Worm (Caenorhabditis elegans) whole organism, young adult: ENCODE data around the gene set-5.

ENCODE experiments used
- B0261.1 ChIP-seq: sonication (generic microtip); optimal IDR thresholded peaks from 2 replicates; lab custom pipeline; 2016; ENCODE audit warnings: mild to moderate bottlenecking, missing genetic modification characterization, moderate library complexity, missing compliant biosample characterization
- B0336.3 ChIP-seq: fragments of 200-800 bp; sonication (Bioruptor generic); IDR thresholded peaks from 2 replicates; pipeline ENCODE4 v1.3.6; 2022; ENCODE audit warnings: missing genetic modification characterization, missing compliant biosample characterization
- D2030.7 ChIP-seq: fragments of 200-800 bp; sonication (Bioruptor generic); IDR thresholded peaks from 2 replicates; pipeline ENCODE4 v1.3.6; 2022; ENCODE audit warnings: missing genetic modification reagents, missing genetic modification characterization, missing compliant biosample characterization
- F37B4.10 ChIP-seq: fragments of 200-800 bp; sonication (Bioruptor generic); IDR thresholded peaks from 2 replicates; pipeline ENCODE4 v1.3.6; 2022; ENCODE audit warnings: missing genetic modification characterization, missing compliant biosample characterization
- F39B2.1 ChIP-seq: fragments of 200-800 bp; sonication (Bioruptor generic); IDR thresholded peaks from 2 replicates; pipeline ENCODE4 v1.3.6; 2022; ENCODE audit warnings: missing genetic modification reagents, missing genetic modification characterization, missing compliant biosample characterization
- F52B5.7 ChIP-seq: sonication (generic microtip); optimal IDR thresholded peaks from 2 replicates; lab custom pipeline; 2016; ENCODE audit warnings: mild to moderate bottlenecking, missing genetic modification characterization, missing compliant biosample characterization
- F57A8.1 ChIP-seq: fragments of 200-800 bp; sonication (Bioruptor generic); optimal IDR thresholded peaks from 2 replicates; lab custom pipeline; 2018; ENCODE audit warnings: mild to moderate bottlenecking, missing genetic modification characterization, moderate library complexity, missing compliant biosample characterization
- K11D2.4 ChIP-seq: fragments of 200-800 bp; sonication (Bioruptor generic); IDR thresholded peaks from 2 replicates; pipeline ENCODE4 v1.3.6; 2022; ENCODE audit warnings: missing genetic modification reagents, missing genetic modification characterization, missing compliant biosample characterization
- T07F8.4 ChIP-seq: sonication (generic microtip); optimal IDR thresholded peaks from 2 replicates; lab custom pipeline; 2016; ENCODE audit warnings: mild to moderate bottlenecking, missing genetic modification characterization, moderate library complexity, missing compliant biosample characterization
- Y53G8AR.9 ChIP-seq: fragments of 200-800 bp; sonication (Bioruptor generic); conservative IDR thresholded peaks from 2 replicates; pipeline ENCODE4 v1.3.6; 2022; ENCODE audit warnings: missing genetic modification reagents, missing genetic modification characterization, missing compliant biosample characterization
- aptf-2 ChIP-seq: fragments of 200-800 bp; sonication (Bioruptor generic); conservative IDR thresholded peaks from 2 replicates; pipeline ENCODE4 v1.3.6; 2022; ENCODE audit warnings: missing genetic modification reagents, missing genetic modification characterization, missing compliant biosample characterization
- athp-1 ChIP-seq: sonication (generic microtip); optimal IDR thresholded peaks from 2 replicates; lab custom pipeline; 2017; ENCODE audit warnings: mild to moderate bottlenecking, missing genetic modification characterization, missing compliant biosample characterization
- bed-1 ChIP-seq: fragments of 200-800 bp; sonication (Bioruptor generic); IDR thresholded peaks from 2 replicates; pipeline ENCODE4 v1.3.6; 2022; ENCODE audit warnings: missing genetic modification reagents, missing genetic modification characterization, missing compliant biosample characterization
- bed-2 ChIP-seq: fragments of 200-800 bp; sonication (Bioruptor generic); IDR thresholded peaks from 2 replicates; pipeline ENCODE4 v1.3.6; 2022; ENCODE audit warnings: missing genetic modification reagents, missing genetic modification characterization, missing compliant biosample characterization
- dox-1 ChIP-seq: fragments of 200-800 bp; sonication (Bioruptor generic); IDR thresholded peaks from 2 replicates; pipeline ENCODE4 v1.3.6; 2022; ENCODE audit warnings: missing genetic modification reagents, missing genetic modification characterization, missing compliant biosample characterization
- egrh-3 ChIP-seq: fragments of 200-800 bp; sonication (Bioruptor generic); IDR thresholded peaks from 2 replicates; pipeline ENCODE4 v1.3.6; 2022; ENCODE audit warnings: missing genetic modification reagents, missing genetic modification characterization, missing compliant biosample characterization
- hlh-26 ChIP-seq: fragments of 200-800 bp; sonication (Bioruptor generic); conservative IDR thresholded peaks from 2 replicates; pipeline ENCODE4 v1.3.6; 2022; ENCODE audit warnings: missing genetic modification reagents, missing genetic modification characterization, missing compliant biosample characterization
- hmg-20 ChIP-seq: fragments of 200-800 bp; sonication (Bioruptor generic); IDR thresholded peaks from 2 replicates; pipeline ENCODE4 v1.3.6; 2022; ENCODE audit warnings: missing genetic modification reagents, missing genetic modification characterization, missing compliant biosample characterization
- hrde-1 ChIP-seq: sonication (generic microtip); optimal IDR thresholded peaks from 2 replicates; lab custom pipeline; 2016; ENCODE audit warnings: missing genetic modification characterization, mild to moderate bottlenecking, missing compliant biosample characterization, moderate library complexity, missing genotype, missing genetic modification reagents, borderline replicate concordance
- hsf-1 ChIP-seq: fragments of 200-800 bp; sonication (Bioruptor generic); IDR thresholded peaks from 2 replicates; pipeline ENCODE4 v1.3.6; 2022; ENCODE audit warnings: missing genetic modification reagents, missing genetic modification characterization, missing compliant biosample characterization
- lir-1 ChIP-seq: fragments of 200-800 bp; sonication (Bioruptor generic); conservative IDR thresholded peaks from 2 replicates; pipeline ENCODE4 v1.3.6; 2022; ENCODE audit warnings: missing genetic modification reagents, missing genetic modification characterization, missing compliant biosample characterization
- lsl-1 ChIP-seq: fragments of 200-800 bp; sonication (Bioruptor generic); optimal IDR thresholded peaks from 2 replicates; lab custom pipeline; 2018; ENCODE audit warnings: mild to moderate bottlenecking, missing genetic modification characterization, moderate library complexity, missing compliant biosample characterization
- madf-6 ChIP-seq: fragments of 200-800 bp; sonication (Bioruptor generic); IDR thresholded peaks from 2 replicates; pipeline ENCODE4 v1.3.6; 2022; ENCODE audit warnings: missing genetic modification reagents, missing genetic modification characterization, missing compliant biosample characterization
- madf-8 ChIP-seq: fragments of 200-800 bp; sonication (Bioruptor generic); conservative IDR thresholded peaks from 2 replicates; pipeline ENCODE4 v1.3.6; 2022; ENCODE audit warnings: missing genetic modification reagents, missing genetic modification characterization, missing compliant biosample characterization
- mcd-1 ChIP-seq: fragments of 200-800 bp; sonication (Bioruptor generic); IDR thresholded peaks from 2 replicates; pipeline ENCODE4 v1.3.6; 2022; ENCODE audit warnings: missing genetic modification reagents, missing genetic modification characterization, missing compliant biosample characterization
- mel-28 ChIP-seq: sonication (generic microtip); optimal IDR thresholded peaks from 2 replicates; lab custom pipeline; 2016; ENCODE audit warnings: borderline replicate concordance, mild to moderate bottlenecking, missing genetic modification characterization, missing compliant biosample characterization
- mes-4 ChIP-seq: sonication (generic microtip); optimal IDR thresholded peaks from 2 replicates; lab custom pipeline; 2016; ENCODE audit warnings: missing genotype, missing genetic modification characterization, missing compliant biosample characterization
- mxl-1 ChIP-seq: sonication (generic microtip); optimal IDR thresholded peaks from 2 replicates; lab custom pipeline; 2016; ENCODE audit warnings: missing genetic modification characterization, missing compliant biosample characterization
- nfyb-1 ChIP-seq: fragments of 200-800 bp; sonication (Bioruptor generic); IDR thresholded peaks from 2 replicates; pipeline ENCODE4 v1.3.6; 2022; ENCODE audit warnings: missing genetic modification reagents, missing genetic modification characterization, missing compliant biosample characterization
- nhr-120 ChIP-seq: fragments of 200-800 bp; sonication (Bioruptor generic); IDR thresholded peaks from 2 replicates; pipeline ENCODE4 v1.3.6; 2022; ENCODE audit warnings: missing genetic modification characterization, missing compliant biosample characterization
- nhr-179 ChIP-seq: sonication (generic microtip); optimal IDR thresholded peaks from 2 replicates; lab custom pipeline; 2016; ENCODE audit warnings: mild to moderate bottlenecking, missing genetic modification characterization, missing compliant biosample characterization
- nhr-80 ChIP-seq: sonication (generic microtip); optimal IDR thresholded peaks from 2 replicates; lab custom pipeline; 2016; ENCODE audit warnings: missing genetic modification characterization, missing compliant biosample characterization
- pha-4 ChIP-seq: fragments of 150-350 bp; sonication (generic microtip); optimal IDR thresholded peaks from 2 replicates; lab custom pipeline; 2014; ENCODE audit warnings: missing biosample characterization, missing genetic modification reagents, missing genetic modification characterization
- rec-8 ChIP-seq, 2 experiments: sonication (generic microtip); optimal IDR thresholded peaks; 2 replicates each; lab custom pipeline; 2016; ENCODE audit warnings: mild to moderate bottlenecking in 2 of 2, missing genetic modification characterization in 2 of 2, missing genetic modification reagents in 2 of 2, missing genotype in 2 of 2, missing biosample characterization in 1 of 2, missing compliant biosample characterization in 1 of 2, moderate library complexity in 1 of 2
- rpc-1 ChIP-seq, 2 experiments: fragments of 150-350 bp in 1 of 2; sonication (generic microtip) in 1 of 2; optimal IDR thresholded peaks; 2 replicates each; lab custom pipeline; 2014 to 2018; ENCODE audit warnings: missing biosample characterization in 1 of 2, missing genetic modification characterization in 1 of 2, missing genetic modification reagents in 1 of 2, missing genotype in 1 of 2
- sdz-38 ChIP-seq: sonication (generic microtip); optimal IDR thresholded peaks from 2 replicates; lab custom pipeline; 2016; ENCODE audit warnings: missing genotype, missing genetic modification characterization, missing compliant biosample characterization
- snpc-1.3 ChIP-seq: sonication (generic microtip); optimal IDR thresholded peaks from 2 replicates; lab custom pipeline; 2017; ENCODE audit warnings: missing genetic modification characterization, mild to moderate bottlenecking, missing compliant biosample characterization, antibody characterized with exemption, moderate library complexity, missing genotype, missing genetic modification reagents; ENCODE audit not compliant: insufficient read depth
- snpc-3.4 ChIP-seq: sonication (generic microtip); optimal IDR thresholded peaks from 2 replicates; lab custom pipeline; 2017; ENCODE audit warnings: missing genetic modification characterization, mild to moderate bottlenecking, missing compliant biosample characterization, antibody characterized with exemption, moderate library complexity, missing genotype, missing genetic modification reagents
- somi-1 ChIP-seq: fragments of 200-800 bp; sonication (Bioruptor generic); optimal IDR thresholded peaks from 2 replicates; lab custom pipeline; 2018; ENCODE audit warnings: mild to moderate bottlenecking, missing genetic modification characterization, missing compliant biosample characterization
- sptf-2 ChIP-seq: fragments of 200-800 bp; sonication (Bioruptor generic); optimal IDR thresholded peaks from 2 replicates; lab custom pipeline; 2018; ENCODE audit warnings: mild to moderate bottlenecking, missing genetic modification characterization, missing compliant biosample characterization
- tbx-9 ChIP-seq: sonication (generic microtip); optimal IDR thresholded peaks from 2 replicates; lab custom pipeline; 2016; ENCODE audit warnings: borderline replicate concordance, missing genetic modification characterization, inconsistent platforms, missing compliant biosample characterization
- unc-130 ChIP-seq: sonication (generic microtip); optimal IDR thresholded peaks from 2 replicates; lab custom pipeline; 2016; ENCODE audit warnings: missing genetic modification reagents, missing genetic modification characterization, missing compliant biosample characterization
- xnd-1 ChIP-seq: sonication (generic microtip); optimal IDR thresholded peaks from 2 replicates; lab custom pipeline; 2016; ENCODE audit warnings: missing genotype, missing genetic modification reagents, missing genetic modification characterization, missing compliant biosample characterization
- ztf-22 ChIP-seq: fragments of 200-800 bp; sonication (Bioruptor generic); optimal IDR thresholded peaks from 2 replicates; lab custom pipeline; 2018; ENCODE audit warnings: mild to moderate bottlenecking, missing genetic modification characterization, moderate library complexity, missing compliant biosample characterization
- ztf-28 ChIP-seq: fragments of 200-800 bp; sonication (Bioruptor generic); IDR thresholded peaks from 2 replicates; pipeline ENCODE4 v1.3.6; 2022; ENCODE audit warnings: missing genetic modification reagents, missing genetic modification characterization, missing compliant biosample characterization
- ztf-6 ChIP-seq: fragments of 200-800 bp; sonication (Bioruptor generic); IDR thresholded peaks from 2 replicates; pipeline ENCODE4 v1.3.6; 2022; ENCODE audit warnings: missing genetic modification reagents, missing genetic modification characterization, missing compliant biosample characterization

The set-5 gene

ce11 chrV:14685435-14686058 is 13.2 kb upstream of the set-5 start, which contains the start of gene C47E8.4 (continued):
- TF ChIP-seq dox-1 (GFP tag; lab: Robert Waterston, UW) (peak; percentile 95), madf-6 (GFP tag; lab: Robert Waterston, UW) (peak; percentile 93), tbx-9 (no peak), lir-1 (GFP tag; lab: Robert Waterston, UW) (peak; percentile 95), athp-1 (tag; lab: Kevin White, UChicago) (peak; percentile 96), nhr-179 (tag; lab: Kevin White, UChicago) (no peak), mxl-1 (tag; lab: Kevin White, UChicago) (no peak), rpc-1 (optimal IDR thresholded peaks at IDR 0.05; lab: Kevin White, UChicago) (peak; percentile 56), rpc-1 (tag; optimal IDR thresholded peaks at IDR 0.05; lab: Kevin White, UChicago) (peak; percentile 0), egrh-3 (peak; percentile 34; the same call in 1 of the 2 replicates), ztf-6 (GFP tag; lab: Robert Waterston, UW) (peak; percentile 68; the same call in 1 of the 2 replicates), F52B5.7 (peak; percentile 88), ztf-22 (GFP tag; lab: Kevin White, UChicago) (peak; percentile 85), sdz-38 (tag; lab: Kevin White, UChicago) (no peak), lsl-1 (GFP tag; lab: Kevin White, UChicago) (peak; percentile 76), mes-4 (tag; lab: Kevin White, UChicago) (no peak), F37B4.10 (GFP tag; lab: Robert Waterston, UW) (0 out of 2 replicates have a peak, but pooled peaks have one; percentile 33), sptf-2 (GFP tag; lab: Kevin White, UChicago) (no peak), B0261.1 (tag; lab: Kevin White, UChicago) (peak; percentile 41), mel-28 (tag; lab: Kevin White, UChicago) (peak; percentile 65), hlh-26 (no peak), pha-4 (peak; percentile 8), aptf-2 (GFP tag; lab: Robert Waterston, UW) (peak; percentile 68), ztf-28 (peak; percentile 94), xnd-1 (tag; lab: Kevin White, UChicago) (peak; percentile 75), somi-1 (GFP tag; lab: Kevin White, UChicago) (peak; percentile 90), T07F8.4 (tag; lab: Kevin White, UChicago) (peak; percentile 44), Y53G8AR.9 (GFP tag; lab: Robert Waterston, UW) (peak; percentile 95), nhr-120 (GFP tag; lab: Robert Waterston, UW) (0 out of 2 replicates have a peak, but pooled peaks have one; percentile 79), nfyb-1 (peak; percentile 100), F39B2.1 (peak; percentile 80; the same call in 1 of the 2 replicates), bed-1 (GFP tag; lab: Robert Waterston, UW) (0 out of 2 replicates have a peak, but pooled peaks have one; percentile 43), K11D2.4 (peak; percentile 94), D2030.7 (GFP tag; lab: Robert Waterston, UW) (peak; percentile 93), hsf-1 (peak; percentile 100), nhr-80 (tag; lab: Kevin White, UChicago) (peak; percentile 55), madf-8 (GFP tag; lab: Robert Waterston, UW) (peak; percentile 81), hrde-1 (tag; lab: Kevin White, UChicago) (peak; percentile 90), unc-130 (GFP tag; lab: Kevin White, UChicago) (peak; percentile 97), B0336.3 (peak; percentile 90), snpc-1.3 (tag; lab: Kevin White, UChicago) (peak; percentile 89), F57A8.1 (GFP tag; lab: Kevin White, UChicago) (no peak), mcd-1 (GFP tag; lab: Robert Waterston, UW) (peak; percentile 100), hmg-20 (GFP tag; lab: Robert Waterston, UW) (peak; percentile 91), snpc-3.4 (peak; percentile 95), bed-2 (GFP tag; lab: Robert Waterston, UW) (peak; percentile 95), rec-8 (tag; optimal IDR thresholded peaks at IDR 0.05; lab: Kevin White, UChicago) (peak; percentile 63 to 81)
